Worm (Caenorhabditis elegans) whole organism, L4/young adult: ENCODE data around the gene lido-8.

ENCODE experiments used
- W03F9.2 ChIP-seq: fragments of 150-350 bp; optimal IDR thresholded peaks from 2 replicates; lab custom pipeline; 2014; ENCODE audit warnings: missing biosample characterization, missing genetic modification characterization
- dao-5 ChIP-seq: sonication (generic microtip); optimal IDR thresholded peaks from 2 replicates; lab custom pipeline; 2016; ENCODE audit warnings: missing genotype, missing genetic modification characterization, moderate library complexity, missing compliant biosample characterization
- him-1 ChIP-seq: sonication (generic microtip); optimal IDR thresholded peaks from 2 replicates; lab custom pipeline; 2016; ENCODE audit warnings: missing genotype, missing genetic modification reagents, missing genetic modification characterization, missing compliant biosample characterization

ce11 chrII:2996721-2997120 lies at the start of gene lido-8:
- TF ChIP-seq him-1 (tag; lab: Kevin White, UChicago) (no peak), W03F9.2 (no peak), dao-5 (tag; lab: Kevin White, UChicago) (no peak)
